Worm (Caenorhabditis elegans) whole organism, young adult: ENCODE data around the gene C13F10.8.

ENCODE experiments used
- F57C9.4 ChIP-seq: sonication (generic microtip); optimal IDR thresholded peaks from 2 replicates; lab custom pipeline; 2017; ENCODE audit warnings: mild to moderate bottlenecking, missing genetic modification characterization, missing compliant biosample characterization
- K11D2.4 ChIP-seq: fragments of 200-800 bp; sonication (Bioruptor generic); IDR thresholded peaks from 2 replicates; pipeline ENCODE4 v1.3.6; 2022; ENCODE audit warnings: missing genetic modification reagents, missing genetic modification characterization, missing compliant biosample characterization
- Y53F4B.3 ChIP-seq: fragments of 200-800 bp; sonication (Bioruptor generic); IDR thresholded peaks from 2 replicates; pipeline ENCODE4 v1.3.6; 2022; ENCODE audit warnings: missing genetic modification reagents, missing genetic modification characterization, missing compliant biosample characterization
- athp-1 ChIP-seq: sonication (generic microtip); optimal IDR thresholded peaks from 2 replicates; lab custom pipeline; 2017; ENCODE audit warnings: mild to moderate bottlenecking, missing genetic modification characterization, missing compliant biosample characterization
- dpff-1 ChIP-seq: sonication (generic microtip); optimal IDR thresholded peaks from 2 replicates; lab custom pipeline; 2017; ENCODE audit warnings: mild to moderate bottlenecking, missing genetic modification characterization, missing compliant biosample characterization
- egl-18 ChIP-seq: fragments of 200-800 bp; sonication (Bioruptor generic); IDR thresholded peaks from 2 replicates; pipeline ENCODE4 v1.3.6; 2022; ENCODE audit warnings: missing genetic modification reagents, missing genetic modification characterization, missing compliant biosample characterization
- lsl-1 ChIP-seq: fragments of 200-800 bp; sonication (Bioruptor generic); optimal IDR thresholded peaks from 2 replicates; lab custom pipeline; 2018; ENCODE audit warnings: mild to moderate bottlenecking, missing genetic modification characterization, moderate library complexity, missing compliant biosample characterization
- madf-8 ChIP-seq: fragments of 200-800 bp; sonication (Bioruptor generic); conservative IDR thresholded peaks from 2 replicates; pipeline ENCODE4 v1.3.6; 2022; ENCODE audit warnings: missing genetic modification reagents, missing genetic modification characterization, missing compliant biosample characterization
- nfya-1 ChIP-seq: sonication (generic microtip); optimal IDR thresholded peaks from 2 replicates; lab custom pipeline; 2017; ENCODE audit warnings: antibody characterized with exemption, missing compliant biosample characterization, missing genetic modification characterization, borderline replicate concordance; ENCODE audit not compliant: insufficient read depth
- pbrm-1 ChIP-seq: fragments of 200-800 bp; sonication (Bioruptor generic); IDR thresholded peaks from 2 replicates; pipeline ENCODE4 v1.3.6; 2022; ENCODE audit warnings: missing genetic modification reagents, missing genetic modification characterization, missing compliant biosample characterization
- rcor-1 ChIP-seq: fragments of 200-800 bp; sonication (Bioruptor generic); IDR thresholded peaks from 2 replicates; pipeline ENCODE4 v1.3.6; 2022; ENCODE audit warnings: missing genetic modification reagents, missing genetic modification characterization, missing compliant biosample characterization
- repo-1 ChIP-seq: sonication (generic microtip); optimal IDR thresholded peaks from 2 replicates; lab custom pipeline; 2017; ENCODE audit warnings: mild to moderate bottlenecking, missing genetic modification characterization, missing compliant biosample characterization
- xnd-1 ChIP-seq: sonication (generic microtip); optimal IDR thresholded peaks from 2 replicates; lab custom pipeline; 2016; ENCODE audit warnings: missing genotype, missing genetic modification reagents, missing genetic modification characterization, missing compliant biosample characterization

- TF ChIP-seq lsl-1 (GFP tag; lab: Kevin White, UChicago): no peak
- no peak for TF ChIP-seq pbrm-1 (GFP tag; lab: Robert Waterston, UW)
- no peak for TF ChIP-seq repo-1 (tag; lab: Kevin White, UChicago)
- no peak for TF ChIP-seq madf-8
- TF ChIP-seq egl-18 (GFP tag; lab: Robert Waterston, UW): no peak
- TF ChIP-seq F57C9.4 (tag; lab: Kevin White, UChicago): no peak
- no peak for TF ChIP-seq athp-1
- TF ChIP-seq Y53F4B.3: no peak
- no peak for TF ChIP-seq K11D2.4
- TF ChIP-seq dpff-1 (tag; lab: Kevin White, UChicago): no peak
- TF ChIP-seq rcor-1 (GFP tag; lab: Robert Waterston, UW): no peak
- TF ChIP-seq xnd-1 (tag; lab: Kevin White, UChicago): no peak
- TF ChIP-seq nfya-1: no peak
Observed at ce11 chrV:7186599-7186998, 34.2 kb downstream of the C13F10.8 start.
